Fruit fly (Drosophila melanogaster): ENCODE measurements around the gene Rab3GAP1.

Rab3GAP1 gene

DNA sequence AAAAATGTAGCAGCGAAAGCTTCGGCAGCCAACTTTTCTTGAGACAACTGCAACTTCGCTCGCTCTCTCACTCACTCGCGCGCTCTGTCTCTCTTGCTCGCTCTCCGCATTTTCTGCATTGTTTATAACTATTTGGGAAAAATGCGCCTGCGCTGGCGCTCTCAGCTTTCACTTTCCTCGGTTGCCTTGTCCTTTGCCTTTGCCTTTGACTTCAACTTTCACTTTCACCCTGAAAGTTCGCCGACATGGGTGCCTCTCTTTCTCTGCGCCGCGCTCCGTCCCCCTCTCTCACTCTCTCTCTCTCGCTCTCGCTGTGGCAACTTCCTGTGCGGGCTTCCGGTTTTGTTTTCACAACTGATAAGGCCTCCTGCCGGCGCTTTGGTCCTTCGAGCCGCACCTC, 6.8 kb upstream of the Rab3GAP1 start:
- TF ChIP-seq CG33017 (tag; optimal IDR thresholded peaks at IDR 0.05): peak; percentile 10
- TF ChIP-seq tj (GFP tag; optimal IDR thresholded peaks at IDR 0.05): no peak
- no peak for TF ChIP-seq cic (GFP tag; optimal IDR thresholded peaks at IDR 0.05)
- TF ChIP-seq kay (GFP tag; ENCODE audit: borderline replicate concordance): no peak
- no peak for TF ChIP-seq CG11617 (GFP tag; optimal IDR thresholded peaks at IDR 0.05)

DNA sequence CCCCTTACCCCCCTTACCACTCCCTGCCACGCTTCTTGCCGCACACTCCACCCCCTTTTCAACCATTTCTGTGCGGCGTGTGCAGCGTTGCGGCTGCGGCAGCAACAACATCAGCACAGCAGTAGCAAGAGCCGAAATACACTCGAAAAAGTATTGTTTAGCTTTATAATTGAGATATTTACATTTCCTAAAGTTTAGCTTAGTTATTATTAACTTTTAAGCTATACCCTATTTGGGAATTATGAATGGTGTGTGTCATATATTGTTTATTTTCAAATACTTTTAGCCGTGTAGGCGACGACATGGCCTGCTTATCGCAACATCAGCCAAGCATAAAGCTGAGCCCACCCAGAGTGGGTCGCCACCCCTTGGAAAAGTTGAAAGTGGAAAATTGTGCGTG, 4.8 kb upstream of the Rab3GAP1 start:
- no peak for TF ChIP-seq Clk (GFP tag; optimal IDR thresholded peaks at IDR 0.05)
- TF ChIP-seq CG11617 (GFP tag; optimal IDR thresholded peaks at IDR 0.05): no peak
- TF ChIP-seq ovo (GFP tag; optimal IDR thresholded peaks at IDR 0.05): no peak
- no peak for TF ChIP-seq CG7101 (tag; optimal IDR thresholded peaks at IDR 0.05)
- no peak for TF ChIP-seq CG12768 (GFP tag; optimal IDR thresholded peaks at IDR 0.05)
- TF ChIP-seq CG7045 (GFP tag; optimal IDR thresholded peaks at IDR 0.05): no peak
- no peak for TF ChIP-seq pad (GFP tag; optimal IDR thresholded peaks at IDR 0.05)
- TF ChIP-seq bab1 (GFP tag; optimal IDR thresholded peaks at IDR 0.05): no peak
- no peak for TF ChIP-seq cic (GFP tag; optimal IDR thresholded peaks at IDR 0.05)
- no peak for TF ChIP-seq Crg-1 (GFP tag; optimal IDR thresholded peaks at IDR 0.05)
- TF ChIP-seq CG1620 (GFP tag; optimal IDR thresholded peaks at IDR 0.05): no peak

dm6 chr2L:1613748-1614365, 2.9 kb upstream of the Rab3GAP1 start, which contains the start of gene RFeSP:
Gene RFeSP (minus strand): TSS chr2L:1614160.
- TF ChIP-seq Mnt (GFP tag; optimal IDR thresholded peaks at IDR 0.05): peak; percentile 1
- no peak for TF ChIP-seq tj (GFP tag; optimal IDR thresholded peaks at IDR 0.05)
- peak; percentile 73 for TF ChIP-seq bab1 (GFP tag; optimal IDR thresholded peaks at IDR 0.05)
- TF ChIP-seq Clk (GFP tag; optimal IDR thresholded peaks at IDR 0.05): no peak
- TF ChIP-seq Crg-1 (GFP tag; optimal IDR thresholded peaks at IDR 0.05): peak; percentile 0
- peak; percentile 30 for TF ChIP-seq cic (GFP tag; optimal IDR thresholded peaks at IDR 0.05)

DNA sequence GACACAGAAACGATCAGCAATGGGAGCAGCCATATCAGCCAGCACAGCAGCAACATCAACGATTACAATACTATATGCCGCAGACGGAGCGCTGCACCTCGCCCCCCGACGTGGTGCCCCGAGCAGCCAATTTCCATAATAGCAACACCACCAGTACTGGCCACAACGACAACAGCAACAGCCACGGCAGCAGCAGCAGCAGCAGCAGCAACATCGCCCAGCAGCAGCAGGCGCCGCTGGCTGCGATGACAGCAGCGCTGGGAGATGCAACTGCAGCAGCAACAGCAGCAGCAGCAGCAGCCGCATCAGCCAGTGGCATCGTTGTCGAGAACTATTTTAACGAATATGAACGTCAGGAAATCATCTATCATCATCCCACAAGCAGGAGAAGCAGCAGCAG, 4.2 kb downstream of the Rab3GAP1 start:
- TF ChIP-seq Crg-1 (GFP tag; optimal IDR thresholded peaks at IDR 0.05) (no peak), tj (GFP tag; optimal IDR thresholded peaks at IDR 0.05) (no peak), CG14711 (tag; optimal IDR thresholded peaks at IDR 0.05) (no peak), Mnt (GFP tag; optimal IDR thresholded peaks at IDR 0.05) (no peak)

DNA sequence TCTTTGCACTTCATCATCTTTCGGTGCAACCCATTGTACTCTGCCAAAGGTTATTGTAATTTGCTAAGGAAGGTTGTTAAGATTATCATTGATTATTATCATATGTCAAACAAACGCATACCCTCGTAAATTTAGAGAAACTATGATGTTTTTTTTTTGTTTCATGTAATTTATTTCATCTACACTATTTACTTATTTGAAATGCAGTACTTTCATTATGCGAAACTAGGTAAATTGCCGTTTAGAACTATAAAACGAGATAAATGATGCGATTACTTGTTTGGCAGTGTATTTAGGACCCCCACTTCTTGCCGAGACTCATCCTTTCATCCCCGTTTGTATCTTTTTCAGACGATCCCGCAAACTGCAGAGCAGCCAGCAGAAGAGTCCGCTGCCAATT, 7.1 kb downstream of the Rab3GAP1 start:
- TF ChIP-seq tj (GFP tag; optimal IDR thresholded peaks at IDR 0.05) (no peak), toe (GFP tag; optimal IDR thresholded peaks at IDR 0.05) (no peak), cnc (optimal IDR thresholded peaks at IDR 0.05) (no peak), pad (GFP tag; optimal IDR thresholded peaks at IDR 0.05) (no peak), CG7045 (GFP tag; optimal IDR thresholded peaks at IDR 0.05) (no peak), CG5204 (GFP tag; optimal IDR thresholded peaks at IDR 0.05) (no peak), CG1620 (GFP tag; optimal IDR thresholded peaks at IDR 0.05) (no peak), CG14711 (tag; optimal IDR thresholded peaks at IDR 0.05) (no peak), CG12768 (GFP tag; optimal IDR thresholded peaks at IDR 0.05) (no peak), Clk (GFP tag; optimal IDR thresholded peaks at IDR 0.05) (no peak)

DNA sequence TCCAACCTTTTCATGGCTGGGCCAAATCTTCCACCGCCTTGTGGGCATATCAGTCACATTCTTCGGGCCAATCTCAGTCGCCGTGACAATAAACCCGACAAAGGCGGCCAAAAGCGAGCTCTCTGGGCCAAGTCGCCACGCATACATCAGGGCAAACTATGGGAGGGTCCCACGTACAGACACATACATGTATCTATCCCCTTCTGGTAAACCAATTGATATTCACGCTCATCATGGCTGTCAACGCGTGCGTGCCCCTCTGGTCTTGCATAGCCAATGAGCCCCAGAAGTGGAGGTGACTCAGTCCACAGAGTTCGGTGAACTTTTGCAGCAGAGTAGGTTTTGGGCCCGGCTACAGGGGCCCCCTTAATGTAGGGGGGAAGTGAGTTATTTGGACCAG, 14.3 kb downstream of the Rab3GAP1 start:
- TF ChIP-seq cnc (optimal IDR thresholded peaks at IDR 0.05) (no peak), CG33017 (tag; optimal IDR thresholded peaks at IDR 0.05) (no peak)

dm6 chr2L:1590167-1590566, 20.8 kb downstream of the Rab3GAP1 start:
- TF ChIP-seq CG7045 (GFP tag; optimal IDR thresholded peaks at IDR 0.05) (no peak), CG7101 (tag; optimal IDR thresholded peaks at IDR 0.05) (no peak), cic (GFP tag; optimal IDR thresholded peaks at IDR 0.05) (no peak), Crg-1 (GFP tag; optimal IDR thresholded peaks at IDR 0.05) (no peak), bab1 (GFP tag; optimal IDR thresholded peaks at IDR 0.05) (no peak), CG14711 (tag; optimal IDR thresholded peaks at IDR 0.05) (no peak), CG5204 (GFP tag; optimal IDR thresholded peaks at IDR 0.05) (no peak), Mnt (GFP tag; optimal IDR thresholded peaks at IDR 0.05) (no peak), CG1620 (GFP tag; optimal IDR thresholded peaks at IDR 0.05) (no peak), CG12768 (GFP tag; optimal IDR thresholded peaks at IDR 0.05) (no peak)

DNA sequence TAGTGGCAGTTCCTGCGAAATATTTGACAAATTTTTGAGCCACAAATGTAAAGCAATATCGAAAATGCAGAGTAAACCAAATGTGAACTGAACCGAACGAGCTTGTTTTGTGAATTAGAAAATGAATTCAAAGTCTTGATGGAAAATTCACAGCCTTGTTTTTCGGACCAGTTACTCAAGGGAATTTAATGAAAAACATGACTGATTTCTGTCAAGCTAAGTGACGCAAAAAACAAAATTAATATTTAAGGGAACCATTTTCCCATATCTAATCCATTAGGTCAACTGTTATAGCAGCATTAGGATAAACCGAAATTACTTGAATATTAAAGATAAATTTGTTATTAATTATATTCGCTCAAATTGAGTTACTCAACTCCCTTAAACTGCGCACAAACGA, 23.9 kb downstream of the Rab3GAP1 start, which contains the start of gene nis:
nis (minus strand) TSS at position 101 of the 400 bp plus-strand sequence.
- TF ChIP-seq CG33017 (tag; optimal IDR thresholded peaks at IDR 0.05): no peak
- no peak for TF ChIP-seq Crg-1 (GFP tag; optimal IDR thresholded peaks at IDR 0.05)
- TF ChIP-seq Mnt (GFP tag; optimal IDR thresholded peaks at IDR 0.05): no peak
- no peak for TF ChIP-seq CG11617 (GFP tag; optimal IDR thresholded peaks at IDR 0.05)
- no peak for TF ChIP-seq tj (GFP tag; optimal IDR thresholded peaks at IDR 0.05)
- no peak for TF ChIP-seq kay (GFP tag; ENCODE audit: borderline replicate concordance)
- no peak for TF ChIP-seq cic (GFP tag; optimal IDR thresholded peaks at IDR 0.05)
- TF ChIP-seq CG14711 (tag; optimal IDR thresholded peaks at IDR 0.05): no peak
- no peak for TF ChIP-seq CG1620 (GFP tag; optimal IDR thresholded peaks at IDR 0.05)
- TF ChIP-seq Hr96 (GFP tag; optimal IDR thresholded peaks at IDR 0.05): no peak
- TF ChIP-seq ovo (GFP tag; optimal IDR thresholded peaks at IDR 0.05): no peak

Measured in whole organism, adult.